Worm (Caenorhabditis elegans) whole organism, late embryonic: ENCODE data around the gene W01B6.4.

Source experiments
- F13H6.1 ChIP-seq: sonication (generic microtip); optimal IDR thresholded peaks from 2 replicates; lab custom pipeline; 2016; ENCODE audit warnings: missing genetic modification characterization, missing compliant biosample characterization
- K02D7.2 ChIP-seq: sonication (generic microtip); optimal IDR thresholded peaks from 2 replicates; lab custom pipeline; 2017; ENCODE audit warnings: mild to moderate bottlenecking, missing genetic modification characterization, missing compliant biosample characterization
- K09A11.1 ChIP-seq: sonication (generic microtip); optimal IDR thresholded peaks from 2 replicates; lab custom pipeline; 2017; ENCODE audit warnings: antibody characterized with exemption, mild to moderate bottlenecking, missing genetic modification characterization, missing compliant biosample characterization; ENCODE audit not compliant: insufficient read depth
- T23F11.4 ChIP-seq: fragments of 200-800 bp; sonication (Bioruptor generic); optimal IDR thresholded peaks from 2 replicates; lab custom pipeline; 2018; ENCODE audit warnings: mild to moderate bottlenecking, missing genetic modification characterization, missing compliant biosample characterization
- ahr-1 ChIP-seq: sonication (generic microtip); optimal IDR thresholded peaks from 2 replicates; lab custom pipeline; 2016; ENCODE audit warnings: missing genetic modification characterization, missing compliant biosample characterization
- ama-1 ChIP-seq: fragments of 150-350 bp; optimal IDR thresholded peaks from 2 replicates; lab custom pipeline; 2014
- ceh-14 ChIP-seq: sonication (generic microtip); optimal IDR thresholded peaks from 2 replicates; lab custom pipeline; 2016; ENCODE audit warnings: missing genotype, missing genetic modification characterization, missing compliant biosample characterization
- ceh-18 ChIP-seq: sonication (generic microtip); optimal IDR thresholded peaks from 2 replicates; lab custom pipeline; 2016; ENCODE audit warnings: missing genetic modification characterization, missing compliant biosample characterization
- ceh-19 ChIP-seq: fragments of 200-800 bp; sonication (Bioruptor generic); optimal IDR thresholded peaks from 2 replicates; lab custom pipeline; 2018; ENCODE audit warnings: mild to moderate bottlenecking, missing genetic modification characterization, missing compliant biosample characterization
- ceh-2 ChIP-seq: sonication (generic microtip); optimal IDR thresholded peaks from 2 replicates; lab custom pipeline; 2016; ENCODE audit warnings: missing genotype, missing genetic modification characterization, missing compliant biosample characterization
- ceh-22 ChIP-seq: sonication (generic microtip); optimal IDR thresholded peaks from 2 replicates; lab custom pipeline; 2017; ENCODE audit warnings: missing biosample characterization, missing genetic modification characterization
- ceh-45 ChIP-seq: fragments of 200-800 bp; sonication (Bioruptor generic); IDR thresholded peaks from 2 replicates; pipeline ENCODE4 v1.3.6; 2022; ENCODE audit warnings: missing genetic modification reagents, missing genetic modification characterization, missing compliant biosample characterization
- ceh-48 ChIP-seq: sonication (generic microtip); optimal IDR thresholded peaks from 2 replicates; lab custom pipeline; 2016; ENCODE audit warnings: missing genetic modification characterization, inconsistent platforms, missing compliant biosample characterization
- che-1 ChIP-seq: sonication (generic microtip); optimal IDR thresholded peaks from 2 replicates; lab custom pipeline; 2016; ENCODE audit warnings: mild to moderate bottlenecking, missing genetic modification characterization, missing compliant biosample characterization
- elt-2 ChIP-seq: sonication (generic microtip); optimal IDR thresholded peaks from 2 replicates; lab custom pipeline; 2016; ENCODE audit warnings: missing genetic modification reagents, missing genetic modification characterization, missing compliant biosample characterization
- elt-4 ChIP-seq: sonication (generic microtip); optimal IDR thresholded peaks from 2 replicates; lab custom pipeline; 2016; ENCODE audit warnings: missing genetic modification characterization, missing compliant biosample characterization
- gmeb-2 ChIP-seq: sonication (generic microtip); optimal IDR thresholded peaks from 2 replicates; lab custom pipeline; 2016; ENCODE audit warnings: missing genetic modification characterization, inconsistent platforms, missing compliant biosample characterization
- hlh-13 ChIP-seq: fragments of 200-800 bp; sonication (Bioruptor generic); optimal IDR thresholded peaks from 2 replicates; lab custom pipeline; 2018; ENCODE audit warnings: mild to moderate bottlenecking, missing genetic modification characterization, missing compliant biosample characterization
- hlh-15 ChIP-seq: sonication (generic microtip); optimal IDR thresholded peaks from 2 replicates; lab custom pipeline; 2016; ENCODE audit warnings: missing genetic modification characterization, missing compliant biosample characterization
- hlh-30 ChIP-seq: sonication (generic microtip); optimal IDR thresholded peaks from 2 replicates; lab custom pipeline; 2017; ENCODE audit warnings: antibody characterized with exemption, missing genetic modification characterization, missing compliant biosample characterization; ENCODE audit not compliant: insufficient read depth
- hlh-6 ChIP-seq: sonication (generic microtip); optimal IDR thresholded peaks from 2 replicates; lab custom pipeline; 2016; ENCODE audit warnings: missing genotype, missing genetic modification characterization, missing compliant biosample characterization
- hlh-8 ChIP-seq: sonication (generic microtip); optimal IDR thresholded peaks from 2 replicates; lab custom pipeline; 2016; ENCODE audit warnings: missing genotype, missing genetic modification characterization, missing compliant biosample characterization
- mec-3 ChIP-seq: sonication (generic microtip); optimal IDR thresholded peaks from 2 replicates; lab custom pipeline; 2016; ENCODE audit warnings: borderline replicate concordance, missing genetic modification characterization, missing compliant biosample characterization
- nfya-1 ChIP-seq: sonication (generic microtip); optimal IDR thresholded peaks from 2 replicates; lab custom pipeline; 2017; ENCODE audit warnings: missing genetic modification characterization, mild to moderate bottlenecking, missing compliant biosample characterization, antibody characterized with exemption, moderate library complexity
- npax-4 ChIP-seq: sonication (generic microtip); optimal IDR thresholded peaks from 2 replicates; lab custom pipeline; 2016; ENCODE audit warnings: missing genetic modification characterization, missing compliant biosample characterization
- odd-2 ChIP-seq: sonication (generic microtip); optimal IDR thresholded peaks from 2 replicates; lab custom pipeline; 2017; ENCODE audit warnings: antibody characterized with exemption, mild to moderate bottlenecking, missing genetic modification characterization, missing compliant biosample characterization
- pat-9 ChIP-seq: fragments of 200-800 bp; sonication (Bioruptor generic); optimal IDR thresholded peaks from 2 replicates; lab custom pipeline; 2018; ENCODE audit warnings: mild to moderate bottlenecking, missing genetic modification characterization, moderate library complexity, missing compliant biosample characterization
- pax-1 ChIP-seq: fragments of 150-350 bp; optimal IDR thresholded peaks from 2 replicates; lab custom pipeline; 2014; ENCODE audit warnings: missing biosample characterization, missing genetic modification characterization
- pha-4 ChIP-seq: fragments of 150-350 bp; optimal IDR thresholded peaks from 2 replicates; lab custom pipeline; 2018; ENCODE audit warnings: missing biosample characterization, missing genetic modification reagents, missing genetic modification characterization
- sox-2 ChIP-seq: fragments of 200-800 bp; sonication (Bioruptor generic); IDR thresholded peaks from 2 replicates; pipeline ENCODE4 v1.3.6; 2022; ENCODE audit warnings: missing genetic modification reagents, missing genetic modification characterization, missing compliant biosample characterization
- unc-42 ChIP-seq: sonication (generic microtip); optimal IDR thresholded peaks from 2 replicates; lab custom pipeline; 2016; ENCODE audit warnings: missing genotype, missing genetic modification characterization, missing compliant biosample characterization
- unc-86 ChIP-seq: sonication (generic microtip); optimal IDR thresholded peaks from 2 replicates; lab custom pipeline; 2016; ENCODE audit warnings: missing genetic modification characterization, missing compliant biosample characterization
- zip-5 ChIP-seq: sonication (generic microtip); optimal IDR thresholded peaks from 2 replicates; lab custom pipeline; 2016; ENCODE audit warnings: missing genetic modification characterization, missing compliant biosample characterization
- ztf-16 ChIP-seq: sonication (generic microtip); optimal IDR thresholded peaks from 2 replicates; lab custom pipeline; 2017; ENCODE audit warnings: missing genetic modification characterization, missing compliant biosample characterization

The W01B6.4 gene

DNA sequence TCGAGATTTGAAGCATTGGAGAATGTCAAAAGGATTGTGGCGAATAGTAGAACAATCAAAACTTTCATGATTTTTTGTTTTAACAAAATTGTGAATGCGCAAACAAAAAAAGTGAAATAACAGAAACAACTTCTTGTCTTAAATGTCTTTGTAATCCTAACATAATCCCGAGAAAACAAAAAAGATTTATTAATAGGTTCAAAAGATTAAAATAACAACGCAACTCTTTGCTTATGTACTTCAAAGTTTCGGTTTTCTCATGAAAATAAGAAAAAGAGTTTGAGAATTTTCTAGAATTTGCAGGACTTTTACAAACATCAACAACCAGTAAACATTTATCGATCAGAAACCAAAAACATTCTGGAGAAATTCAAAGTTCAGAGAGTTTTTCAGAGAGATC lies 14.5 kb downstream of the W01B6.4 start, which contains the start of gene ttr-39:
Gene ttr-39, minus strand, starts transcription at position 101 of the 400 bp plus-strand sequence.
- TF ChIP-seq ceh-14 (no peak), nfya-1 (tag; lab: Kevin White, UChicago) (no peak), zip-5 (tag; lab: Kevin White, UChicago) (no peak), sox-2 (GFP tag; lab: Robert Waterston, UW) (no peak), che-1 (tag; lab: Kevin White, UChicago) (no peak), hlh-15 (tag; lab: Kevin White, UChicago) (no peak), ama-1 (lab: Kevin White, UChicago) (no peak), npax-4 (tag; lab: Kevin White, UChicago) (no peak), gmeb-2 (tag; lab: Kevin White, UChicago) (no peak), K02D7.2 (tag; lab: Kevin White, UChicago) (no peak), K09A11.1 (tag; lab: Kevin White, UChicago) (no peak), elt-4 (tag; lab: Kevin White, UChicago) (no peak), ceh-48 (tag; lab: Kevin White, UChicago) (no peak), hlh-13 (GFP tag; lab: Kevin White, UChicago) (no peak), unc-42 (tag; lab: Kevin White, UChicago) (no peak), ahr-1 (no peak), ceh-2 (tag; lab: Kevin White, UChicago) (no peak), elt-2 (no peak), hlh-8 (tag; lab: Kevin White, UChicago) (no peak), ceh-22 (no peak)

DNA sequence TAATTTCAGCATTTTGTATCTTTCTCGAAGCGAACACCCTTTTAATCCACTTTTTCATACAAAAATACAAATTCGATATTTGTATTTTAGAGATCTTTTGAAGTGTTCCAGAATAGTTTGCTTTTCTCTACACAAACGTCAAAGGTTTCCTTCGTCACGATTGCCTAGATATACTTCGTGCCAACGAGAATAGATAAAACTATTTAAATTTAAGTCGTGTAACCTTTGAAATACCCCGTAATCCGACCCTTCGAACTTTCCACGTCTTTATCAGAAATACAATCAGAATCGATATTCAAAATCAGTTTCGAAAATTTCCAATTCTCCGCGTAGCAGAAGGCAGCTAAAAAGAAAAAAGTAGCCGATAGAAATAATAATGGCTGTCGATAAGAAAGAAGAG lies 15.1 kb downstream of the W01B6.4 start, which contains the start of gene ttbk-5:
Gene ttbk-5, plus strand, starts transcription at position 301 of the 400 bp plus-strand sequence.
- TF ChIP-seq T23F11.4 (GFP tag; lab: Kevin White, UChicago) (no peak), mec-3 (tag; lab: Kevin White, UChicago) (no peak), hlh-30 (tag; lab: Kevin White, UChicago) (no peak), ceh-19 (GFP tag; lab: Kevin White, UChicago) (no peak), gmeb-2 (tag; lab: Kevin White, UChicago) (no peak), F13H6.1 (tag; lab: Kevin White, UChicago) (no peak), pax-1 (tag; lab: Kevin White, UChicago) (no peak), hlh-15 (tag; lab: Kevin White, UChicago) (no peak), elt-4 (tag; lab: Kevin White, UChicago) (no peak), odd-2 (tag; lab: Kevin White, UChicago) (no peak), ceh-22 (no peak), che-1 (tag; lab: Kevin White, UChicago) (no peak), ceh-45 (GFP tag; lab: Robert Waterston, UW) (no peak)

DNA sequence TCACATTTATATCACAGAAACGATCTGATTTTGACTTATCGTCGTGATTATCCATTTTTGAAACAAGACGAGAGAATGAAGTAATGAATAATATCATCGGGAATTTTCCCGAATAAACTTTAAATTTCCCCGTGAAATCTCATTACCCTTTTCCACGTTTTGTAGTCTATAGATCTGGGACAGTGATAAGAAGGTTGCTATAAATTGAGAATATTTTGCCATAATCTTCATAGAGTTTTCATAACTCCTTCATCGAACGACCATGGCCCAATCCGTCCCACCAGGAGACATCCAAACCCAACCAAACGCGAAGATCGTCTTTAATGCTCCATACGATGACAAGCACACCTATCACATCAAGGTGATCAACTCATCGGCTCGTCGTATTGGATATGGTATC lies 19.9 kb downstream of the W01B6.4 start, which contains the start of the genes C04G2.5 and msp-36:
Gene C04G2.5, minus strand, starts transcription at position 101 of the 400 bp plus-strand sequence.
Gene msp-36, plus strand, starts transcription at position 263 of the 400 bp plus-strand sequence.
- no peak for TF ChIP-seq ztf-16
- no peak for TF ChIP-seq pat-9 (tag; lab: Kevin White, UChicago)
- no peak for TF ChIP-seq hlh-15 (tag; lab: Kevin White, UChicago)
- TF ChIP-seq ceh-18 (tag; lab: Kevin White, UChicago), result no peak
- TF ChIP-seq, all 69 proteins: peak for 0

DNA sequence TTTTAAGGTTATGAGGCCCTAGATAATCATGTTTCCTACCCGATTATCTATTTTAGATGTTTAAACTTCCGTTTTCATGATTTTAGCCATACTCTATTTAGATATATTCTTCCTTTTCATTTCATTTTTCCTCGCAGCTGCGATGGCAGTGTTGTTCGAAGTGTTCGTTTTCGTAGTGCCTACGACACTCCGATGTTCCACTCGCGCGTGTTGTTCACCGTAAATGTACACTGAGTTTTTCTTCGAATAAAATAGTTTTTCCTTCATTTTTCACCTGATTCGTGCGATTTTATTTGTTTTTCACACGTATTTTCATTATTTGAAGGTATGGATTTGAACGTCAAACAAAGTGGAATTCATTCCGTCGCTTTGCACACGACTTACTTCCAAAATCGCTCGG lies 21.6 kb downstream of the W01B6.4 start, which contains the start of gene dis-3:
Gene dis-3, plus strand, starts transcription at position 322 of the 400 bp plus-strand sequence.
- TF ChIP-seq nfya-1 (tag; lab: Kevin White, UChicago) (no peak), pha-4 (tag; lab: Kevin White, UChicago) (no peak), unc-86 (tag; lab: Kevin White, UChicago) (no peak), K09A11.1 (tag; lab: Kevin White, UChicago) (no peak), zip-5 (tag; lab: Kevin White, UChicago) (no peak), hlh-6 (tag; lab: Kevin White, UChicago) (no peak)
